Fruit fly (Drosophila melanogaster) whole organism, embryonic: Measurements from ENCODE around the gene JIL-1.

Experiments
- B-H2 ChIP-seq: fragments of 200-800 bp; sonication (Bioruptor generic); optimal IDR thresholded peaks from 2 replicates; lab custom pipeline; 2018; ENCODE audit warnings: missing biosample characterization, mild to moderate bottlenecking, missing genetic modification characterization
- C15 ChIP-seq: fragments of 200-800 bp; sonication (Bioruptor generic); IDR thresholded peaks from 3 replicates; pipeline ENCODE4 v1.3.6; 2022; ENCODE audit warnings: missing biosample characterization, missing genetic modification characterization
- CG15696 ChIP-seq: fragments of 200-800 bp; sonication (Bioruptor generic); optimal IDR thresholded peaks from 2 replicates; lab custom pipeline; 2019; ENCODE audit warnings: missing biosample characterization, mild to moderate bottlenecking, missing genetic modification characterization, moderate library complexity
- CG1603 ChIP-seq: fragments of 200-800 bp; sonication (Bioruptor generic); optimal IDR thresholded peaks from 2 replicates; lab custom pipeline; 2019; ENCODE audit warnings: missing biosample characterization, mild to moderate bottlenecking, missing genetic modification characterization, moderate library complexity
- CG1647 ChIP-seq: fragments of 200-800 bp; sonication (Bioruptor generic); optimal IDR thresholded peaks from 3 replicates; lab custom pipeline; 2016; ENCODE audit warnings: missing biosample characterization, missing genetic modification characterization
- CG18764 ChIP-seq: fragments of 200-800 bp; sonication (Bioruptor generic); optimal IDR thresholded peaks from 3 replicates; lab custom pipeline; 2016; ENCODE audit warnings: missing biosample characterization, missing genetic modification characterization
- CG2116 ChIP-seq: fragments of 200-800 bp; sonication (Bioruptor generic); optimal IDR thresholded peaks from 3 replicates; lab custom pipeline; 2018; ENCODE audit warnings: missing biosample characterization, mild to moderate bottlenecking, missing genetic modification characterization
- CG2678 ChIP-seq: fragments of 200-800 bp; sonication (Bioruptor generic); optimal IDR thresholded peaks from 3 replicates; lab custom pipeline; 2019; ENCODE audit warnings: missing biosample characterization, mild to moderate bottlenecking, missing genetic modification characterization, moderate library complexity
- CG6254 ChIP-seq: fragments of 200-800 bp; sonication (Bioruptor generic); optimal IDR thresholded peaks from 3 replicates; lab custom pipeline; 2017; ENCODE audit warnings: mild to moderate bottlenecking, missing biosample characterization, missing genetic modification reagents, missing genetic modification characterization
- CG6272 ChIP-seq: fragments of 200-800 bp; sonication (Bioruptor generic); IDR thresholded peaks from 2 replicates; pipeline ENCODE4 v1.3.6; 2022; ENCODE audit warnings: missing biosample characterization, missing genetic modification characterization
- CG6791 ChIP-seq: fragments of 200-800 bp; sonication (Bioruptor generic); IDR thresholded peaks from 3 replicates; pipeline ENCODE4 v1.3.6; 2022; ENCODE audit warnings: missing biosample characterization, missing genetic modification characterization; ENCODE audit not compliant: partially characterized antibody
- CG7372 ChIP-seq: fragments of 200-800 bp; sonication (Bioruptor generic); IDR thresholded peaks from 2 replicates; pipeline ENCODE4 v1.3.6; 2022; ENCODE audit warnings: missing biosample characterization, missing genetic modification characterization
- CG7963 ChIP-seq: fragments of 200-800 bp; sonication (Bioruptor generic); IDR thresholded peaks from 3 replicates; pipeline ENCODE4 v1.3.6; 2022; ENCODE audit warnings: missing biosample characterization, missing genetic modification characterization; ENCODE audit not compliant: partially characterized antibody
- CG9727 ChIP-seq: fragments of 200-800 bp; sonication (Bioruptor generic); optimal IDR thresholded peaks from 3 replicates; lab custom pipeline; 2017; ENCODE audit warnings: missing biosample characterization, mild to moderate bottlenecking, missing genetic modification characterization
- CG9932 ChIP-seq: fragments of 200-800 bp; sonication (Bioruptor generic); IDR thresholded peaks from 2 replicates; pipeline ENCODE4 v1.3.6; 2022; ENCODE audit warnings: missing biosample characterization, missing genetic modification characterization
- CoRest ChIP-seq: fragments of 200-800 bp; sonication (Bioruptor generic); optimal IDR thresholded peaks from 3 replicates; lab custom pipeline; 2018; ENCODE audit warnings: missing biosample characterization, mild to moderate bottlenecking, missing genetic modification characterization, moderate library complexity
- Dip2 ChIP-seq: fragments of 200-800 bp; sonication (Bioruptor generic); IDR thresholded peaks from 2 replicates; pipeline ENCODE4 v1.3.6; 2022; ENCODE audit warnings: missing biosample characterization, missing genetic modification characterization
- Elba2 ChIP-seq: fragments of 200-800 bp; sonication (Bioruptor generic); optimal IDR thresholded peaks from 3 replicates; lab custom pipeline; 2016; ENCODE audit warnings: missing biosample characterization, missing genetic modification characterization
- HLH54F ChIP-seq: fragments of 200-800 bp; sonication (Bioruptor generic); optimal IDR thresholded peaks from 3 replicates; lab custom pipeline; 2016; ENCODE audit warnings: missing biosample characterization, missing genetic modification characterization
- Hand ChIP-seq: fragments of 200-800 bp; sonication (Bioruptor generic); optimal IDR thresholded peaks from 2 replicates; lab custom pipeline; 2017; ENCODE audit warnings: mild to moderate bottlenecking, missing biosample characterization, missing genetic modification reagents, missing genetic modification characterization
- Hey ChIP-seq: fragments of 200-800 bp; sonication (Bioruptor generic); optimal IDR thresholded peaks from 3 replicates; lab custom pipeline; 2018; ENCODE audit warnings: missing biosample characterization, mild to moderate bottlenecking, missing genetic modification characterization
- HmgD ChIP-seq: fragments of 200-800 bp; sonication (Bioruptor generic); optimal IDR thresholded peaks from 3 replicates; lab custom pipeline; 2016; ENCODE audit warnings: missing biosample characterization, missing genetic modification characterization
- Lhr ChIP-seq: fragments of 200-800 bp; sonication (Bioruptor generic); optimal IDR thresholded peaks from 3 replicates; lab custom pipeline; 2017; ENCODE audit warnings: mild to moderate bottlenecking, missing biosample characterization, missing genetic modification reagents, missing genetic modification characterization
- Max ChIP-seq: fragments of 200-800 bp; sonication (Bioruptor generic); optimal IDR thresholded peaks from 2 replicates; lab custom pipeline; 2016; ENCODE audit warnings: missing biosample characterization, mild to moderate bottlenecking, missing genetic modification characterization
- Meics ChIP-seq: fragments of 200-800 bp; sonication (Bioruptor generic); optimal IDR thresholded peaks from 2 replicates; lab custom pipeline; 2017; ENCODE audit warnings: missing biosample characterization, mild to moderate bottlenecking, missing genetic modification characterization
- Nf-YC ChIP-seq: fragments of 200-800 bp; optimal IDR thresholded peaks from 3 replicates; lab custom pipeline; 2019; ENCODE audit warnings: missing biosample characterization, mild to moderate bottlenecking, missing genetic modification characterization, moderate library complexity
- Stat92E ChIP-seq, 3 experiments: fragments of >200 bp in 2 of 3; fragments of 200-800 bp in 1 of 3; sonication (Bioruptor generic) in 1 of 3; optimal IDR thresholded peaks; 2 replicates each; lab custom pipeline; 2017 to 2019; ENCODE audit warnings: missing biosample characterization in 3 of 3, missing genetic modification characterization in 3 of 3, mild to moderate bottlenecking in 1 of 3, moderate library complexity in 1 of 3
- Trl ChIP-seq, 3 experiments: fragments of >200 bp in 2 of 3; fragments of 200-800 bp in 1 of 3; sonication (Bioruptor generic) in 1 of 3; optimal IDR thresholded peaks; 2 replicates in 1 of 3; 3 replicates in 2 of 3; lab custom pipeline; 2016 to 2017; ENCODE audit warnings: missing biosample characterization in 1 of 3, missing genetic modification characterization in 1 of 3
- az2 ChIP-seq: fragments of 200-800 bp; sonication (Bioruptor generic); optimal IDR thresholded peaks from 3 replicates; lab custom pipeline; 2016; ENCODE audit warnings: missing biosample characterization, missing genetic modification characterization
- cato ChIP-seq: fragments of 200-800 bp; sonication (Bioruptor generic); optimal IDR thresholded peaks from 2 replicates; lab custom pipeline; 2016; ENCODE audit warnings: missing biosample characterization, missing genetic modification characterization, borderline replicate concordance
- ci ChIP-seq: fragments of 200-800 bp; sonication (Bioruptor generic); IDR thresholded peaks from 3 replicates; pipeline ENCODE4 v1.3.6; 2022; ENCODE audit warnings: missing biosample characterization, missing genetic modification characterization
- dm ChIP-seq: fragments of 200-800 bp; sonication (Bioruptor generic); optimal IDR thresholded peaks from 3 replicates; lab custom pipeline; 2016; ENCODE audit warnings: missing biosample characterization, missing genetic modification characterization
- dmrt11E ChIP-seq: fragments of 200-800 bp; sonication (Bioruptor generic); optimal IDR thresholded peaks from 3 replicates; lab custom pipeline; 2018; ENCODE audit warnings: missing biosample characterization, mild to moderate bottlenecking, missing genetic modification characterization, moderate library complexity
- eyg ChIP-seq: fragments of 200-800 bp; sonication (Bioruptor generic); optimal IDR thresholded peaks from 3 replicates; lab custom pipeline; 2016; ENCODE audit warnings: missing biosample characterization, missing genetic modification characterization
- fd96Cb ChIP-seq: fragments of 200-800 bp; sonication (Bioruptor generic); optimal IDR thresholded peaks from 2 replicates; lab custom pipeline; 2018; ENCODE audit warnings: missing biosample characterization, mild to moderate bottlenecking, missing genetic modification characterization, moderate library complexity
- fu2 ChIP-seq: fragments of 200-800 bp; sonication (Bioruptor generic); optimal IDR thresholded peaks from 2 replicates; lab custom pipeline; 2016; ENCODE audit warnings: missing biosample characterization, missing genetic modification characterization
- ind ChIP-seq: fragments of 200-800 bp; sonication (Bioruptor generic); optimal IDR thresholded peaks from 3 replicates; lab custom pipeline; 2016; ENCODE audit warnings: missing biosample characterization, missing genetic modification characterization
- ken ChIP-seq: fragments of 200-800 bp; sonication (Bioruptor generic); IDR thresholded peaks from 3 replicates; pipeline ENCODE4 v1.3.6; 2022; ENCODE audit warnings: missing biosample characterization, missing genetic modification characterization
- knrl ChIP-seq: fragments of 200-800 bp; sonication (Bioruptor generic); IDR thresholded peaks from 3 replicates; pipeline ENCODE4 v1.3.6; 2022; ENCODE audit warnings: missing biosample characterization, missing genetic modification characterization; ENCODE audit not compliant: partially characterized antibody
- nom ChIP-seq: fragments of 200-800 bp; sonication (Bioruptor generic); optimal IDR thresholded peaks from 2 replicates; lab custom pipeline; 2017; ENCODE audit warnings: missing biosample characterization, missing genetic modification characterization, mild to moderate bottlenecking, moderate library complexity, missing genetic modification reagents
- pb ChIP-seq: fragments of 200-800 bp; sonication (Bioruptor generic); optimal IDR thresholded peaks from 3 replicates; lab custom pipeline; 2016; ENCODE audit warnings: missing biosample characterization, missing genetic modification characterization
- pnt ChIP-seq: fragments of 200-800 bp; sonication (Bioruptor generic); optimal IDR thresholded peaks from 3 replicates; lab custom pipeline; 2016; ENCODE audit warnings: missing biosample characterization, missing genetic modification characterization
- pros ChIP-seq: fragments of 200-800 bp; sonication (Bioruptor generic); optimal IDR thresholded peaks from 3 replicates; lab custom pipeline; 2019; ENCODE audit warnings: missing biosample characterization, mild to moderate bottlenecking, missing genetic modification characterization, moderate library complexity
- psq ChIP-seq: fragments of 200-800 bp; sonication (Bioruptor generic); optimal IDR thresholded peaks from 2 replicates; lab custom pipeline; 2017; ENCODE audit warnings: missing biosample characterization, missing genetic modification characterization
- shn ChIP-seq: fragments of 200-800 bp; sonication (Bioruptor generic); optimal IDR thresholded peaks from 3 replicates; lab custom pipeline; 2016; ENCODE audit warnings: missing biosample characterization, missing genetic modification characterization
- trem ChIP-seq: fragments of 200-800 bp; optimal IDR thresholded peaks from 3 replicates; lab custom pipeline; 2019; ENCODE audit warnings: missing biosample characterization, mild to moderate bottlenecking, missing genetic modification characterization, moderate library complexity
- vnd ChIP-seq: fragments of 200-800 bp; sonication (Bioruptor generic); IDR thresholded peaks from 3 replicates; pipeline ENCODE4 v1.3.6; 2022; ENCODE audit warnings: missing biosample characterization, missing genetic modification characterization; ENCODE audit not compliant: partially characterized antibody
- vvl ChIP-seq: fragments of 200-800 bp; sonication (Bioruptor generic); IDR thresholded peaks from 2 replicates; pipeline ENCODE4 v1.3.6; 2022; ENCODE audit warnings: missing biosample characterization, missing genetic modification characterization
- z ChIP-seq: fragments of 200-800 bp; sonication (Bioruptor generic); IDR thresholded peaks from 3 replicates; pipeline ENCODE4 v1.3.6; 2022; ENCODE audit warnings: missing biosample characterization, missing genetic modification characterization

The JIL-1 gene

DNA sequence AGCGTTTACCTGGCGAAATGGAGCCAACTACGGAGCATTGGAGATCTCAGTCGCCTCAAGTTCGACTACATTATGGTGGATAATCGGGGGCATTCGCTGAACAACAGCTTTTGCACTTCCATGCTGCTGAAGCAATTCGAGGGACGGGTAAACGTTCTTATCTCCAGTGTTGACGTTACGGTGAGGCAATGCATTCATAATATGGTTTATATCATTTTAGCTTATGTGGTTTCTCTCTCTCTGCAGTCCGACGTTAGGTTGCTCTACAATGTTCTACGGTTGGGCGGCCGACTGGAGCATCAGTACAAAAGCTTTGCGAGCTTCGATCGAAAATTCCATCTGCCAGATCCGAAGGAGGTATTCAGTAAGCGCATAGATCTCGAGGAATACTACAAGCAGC, 27.1 kb downstream of the JIL-1 start (continued):
- TF ChIP-seq nom (GFP tag; lab: Kevin White, UChicago) (peak; percentile 48), HLH54F (no peak), az2 (GFP tag; lab: Kevin White, UChicago) (no peak), vvl (GFP tag; lab: Robert Waterston, UW) (no peak), Max (GFP tag; lab: Kevin White, UChicago) (no peak), C15 (GFP tag; lab: Robert Waterston, UW) (no peak), CoRest (no peak), ci (0 out of 3 replicates have a peak, but pooled peaks have one; percentile 25), pros (no peak), CG1647 (GFP tag; lab: Kevin White, UChicago) (no peak), CG1603 (tag; lab: Kevin White, UChicago) (no peak), pb (GFP tag; lab: Kevin White, UChicago) (no peak), Stat92E (GFP tag; optimal IDR thresholded peaks at IDR 0.05; lab: Kevin White, UChicago) (no peak), fd96Cb (tag; lab: Kevin White, UChicago) (no peak), shn (no peak)

DNA sequence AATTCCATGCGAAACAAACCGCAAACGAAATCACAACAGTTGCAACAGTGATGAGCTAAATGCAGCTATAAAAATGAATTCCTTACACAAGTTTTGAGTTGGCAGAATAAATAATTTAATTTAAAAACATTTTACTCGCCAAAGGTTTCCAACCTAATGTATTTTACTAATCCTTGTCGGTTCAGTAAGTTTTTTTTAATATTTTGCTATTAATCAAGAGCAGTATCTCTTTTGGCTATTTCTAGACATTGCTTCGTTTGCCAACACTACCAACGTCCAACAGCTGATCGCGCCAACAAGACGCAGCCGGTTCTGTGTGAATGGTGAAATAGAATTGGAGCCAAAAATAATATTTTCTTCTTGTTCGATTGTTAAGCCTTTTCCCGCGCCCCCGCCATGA, 28.3 kb downstream of the JIL-1 start, which contains the start of the genes CG32075, CG45101 and SuUR:
Gene CG32075, minus strand, starts transcription at position 253 of the 400 bp plus-strand sequence.
Gene CG45101, plus strand, starts transcription at position 303 of the 400 bp plus-strand sequence.
Gene SuUR, plus strand, starts transcription at position 303 of the 400 bp plus-strand sequence.
- peak; percentile 89 for TF ChIP-seq ind (GFP tag; lab: Kevin White, UChicago)
- peak; percentile 73 for TF ChIP-seq HmgD (GFP tag; lab: Kevin White, UChicago)
- TF ChIP-seq dmrt11E (tag; lab: Kevin White, UChicago), result peak; percentile 84
- TF ChIP-seq Trl (optimal IDR thresholded peaks at IDR 0.05; lab: Kevin White, UChicago), result no peak
- peak; percentile 93 for TF ChIP-seq Trl (GFP tag; optimal IDR thresholded peaks at IDR 0.05; lab: Kevin White, UChicago)
- TF ChIP-seq fu2, result peak; percentile 85
- peak; percentile 24; the same call in 1 of the 3 replicates for TF ChIP-seq knrl (GFP tag; lab: Robert Waterston, UW)
- TF ChIP-seq psq (GFP tag; lab: Kevin White, UChicago), result peak; percentile 56
- peak; percentile 94 for TF ChIP-seq CG9932
- TF ChIP-seq CG6272, result peak; percentile 90
- peak; percentile 89 for TF ChIP-seq ken (GFP tag; lab: Robert Waterston, UW)
- peak; percentile 79 for TF ChIP-seq trem (tag; lab: Kevin White, UChicago)
- peak; percentile 80 for TF ChIP-seq CG7372
- peak; percentile 86 for TF ChIP-seq B-H2
- TF ChIP-seq Nf-YC (tag; lab: Kevin White, UChicago), result peak; percentile 78
- TF ChIP-seq eyg, result peak; percentile 76
- peak; percentile 34 for TF ChIP-seq Hey (tag; lab: Kevin White, UChicago)
- TF ChIP-seq cato (GFP tag; lab: Kevin White, UChicago), result peak; percentile 85
- peak; percentile 85 for TF ChIP-seq CG9727 (GFP tag; lab: Kevin White, UChicago)
- peak; percentile 83 for TF ChIP-seq CG18764 (GFP tag; lab: Kevin White, UChicago)
- no peak; the same call in 2 of the 3 replicates for TF ChIP-seq CG7963 (GFP tag; lab: Robert Waterston, UW)
- TF ChIP-seq Dip2 (GFP tag; lab: Robert Waterston, UW), result no peak
- TF ChIP-seq pnt, result peak; percentile 82
- TF ChIP-seq Meics (GFP tag; lab: Kevin White, UChicago), result peak; percentile 86
- TF ChIP-seq CG2116 (GFP tag; lab: Kevin White, UChicago), result peak; percentile 67
- no peak for TF ChIP-seq CG6791 (GFP tag; lab: Robert Waterston, UW)
- no peak for TF ChIP-seq vnd (GFP tag; lab: Robert Waterston, UW)
- no peak for TF ChIP-seq Hand (GFP tag; lab: Kevin White, UChicago)
- TF ChIP-seq Lhr (GFP tag; lab: Kevin White, UChicago), result peak; percentile 51
- TF ChIP-seq CG2678 (tag; lab: Kevin White, UChicago), result peak; percentile 87
- peak; percentile 81 for TF ChIP-seq Elba2 (GFP tag; lab: Kevin White, UChicago)
- peak; percentile 84 for TF ChIP-seq dm (GFP tag; lab: Kevin White, UChicago)
- TF ChIP-seq CG6254 (GFP tag; lab: Kevin White, UChicago), result peak; percentile 54
- TF ChIP-seq shn, result peak; percentile 92
- TF ChIP-seq z (GFP tag; lab: Robert Waterston, UW), result no peak
- peak; percentile 84 for TF ChIP-seq CG15696 (tag; lab: Kevin White, UChicago)
